Worm (Caenorhabditis elegans) whole organism, L3 larva: Measurements from ENCODE around the gene F42G2.2.

ENCODE experiments used
- R02D3.7 ChIP-seq: fragments of 150-350 bp; optimal IDR thresholded peaks from 2 replicates; lab custom pipeline; 2014; ENCODE audit warnings: missing biosample characterization, missing genetic modification characterization
- ZK546.5 ChIP-seq: sonication (generic microtip); optimal IDR thresholded peaks from 2 replicates; lab custom pipeline; 2017; ENCODE audit warnings: missing biosample characterization, missing genetic modification characterization
- aly-2 ChIP-seq: fragments of 150-350 bp; optimal IDR thresholded peaks from 2 replicates; lab custom pipeline; 2014; ENCODE audit warnings: missing biosample characterization, missing genetic modification characterization
- ama-1 ChIP-seq: fragments of 150-350 bp; optimal IDR thresholded peaks from 2 replicates; lab custom pipeline; 2018
- ceh-16 ChIP-seq: sonication (generic microtip); optimal IDR thresholded peaks from 2 replicates; lab custom pipeline; 2017; ENCODE audit warnings: missing biosample characterization, missing genetic modification characterization
- ceh-28 ChIP-seq: fragments of 150-350 bp; optimal IDR thresholded peaks from 2 replicates; lab custom pipeline; 2014; ENCODE audit warnings: missing biosample characterization, missing genetic modification reagents, missing genetic modification characterization
- ceh-82 ChIP-seq: fragments of 150-350 bp; optimal IDR thresholded peaks from 2 replicates; lab custom pipeline; 2014; ENCODE audit warnings: missing biosample characterization, missing genetic modification characterization
- ceh-9 ChIP-seq: sonication (generic microtip); optimal IDR thresholded peaks from 2 replicates; lab custom pipeline; 2018; ENCODE audit warnings: missing biosample characterization, missing genetic modification characterization
- daf-12 ChIP-seq: fragments of 150-350 bp; optimal IDR thresholded peaks from 2 replicates; lab custom pipeline; 2014; ENCODE audit warnings: missing biosample characterization, missing genetic modification reagents, missing genetic modification characterization
- egl-27 ChIP-seq: sonication (generic microtip); optimal IDR thresholded peaks from 4 replicates; lab custom pipeline; 2017; ENCODE audit warnings: missing biosample characterization, missing genetic modification reagents, missing genetic modification characterization
- elt-1 ChIP-seq: fragments of 150-350 bp; optimal IDR thresholded peaks from 2 replicates; lab custom pipeline; 2014; ENCODE audit warnings: missing biosample characterization, missing genetic modification characterization
- elt-2 ChIP-seq: sonication (generic microtip); optimal IDR thresholded peaks from 2 replicates; lab custom pipeline; 2016; ENCODE audit warnings: missing genetic modification reagents, mild to moderate bottlenecking, missing genetic modification characterization, missing compliant biosample characterization
- fkh-10 ChIP-seq: sonication (generic microtip); optimal IDR thresholded peaks from 2 replicates; lab custom pipeline; 2017; ENCODE audit warnings: missing biosample characterization, missing genetic modification reagents, missing genetic modification characterization
- fkh-2 ChIP-seq: fragments of 150-350 bp; optimal IDR thresholded peaks from 2 replicates; lab custom pipeline; 2014; ENCODE audit warnings: missing biosample characterization, missing genetic modification reagents, missing genetic modification characterization
- fos-1 ChIP-seq: fragments of 150-350 bp; optimal IDR thresholded peaks from 2 replicates; lab custom pipeline; 2014; ENCODE audit warnings: missing biosample characterization, missing genetic modification characterization
- hmg-11 ChIP-seq: sonication (generic microtip); optimal IDR thresholded peaks from 2 replicates; lab custom pipeline; 2016; ENCODE audit warnings: missing genetic modification characterization, missing compliant biosample characterization
- jun-1 ChIP-seq: fragments of 150-350 bp; optimal IDR thresholded peaks from 2 replicates; lab custom pipeline; 2014; ENCODE audit warnings: missing biosample characterization, missing genetic modification reagents, missing genetic modification characterization
- lin-15B ChIP-seq: fragments of 150-350 bp; optimal IDR thresholded peaks from 2 replicates; lab custom pipeline; 2014; ENCODE audit warnings: missing biosample characterization, missing genetic modification characterization
- lin-39 ChIP-seq: fragments of 150-350 bp; optimal IDR thresholded peaks from 2 replicates; lab custom pipeline; 2018; ENCODE audit warnings: missing biosample characterization, missing genetic modification reagents, missing genetic modification characterization
- lsy-12 ChIP-seq: sonication (generic microtip); optimal IDR thresholded peaks from 2 replicates; lab custom pipeline; 2016; ENCODE audit warnings: mild to moderate bottlenecking, missing genetic modification characterization, missing compliant biosample characterization
- mdl-1 ChIP-seq: fragments of 150-350 bp; optimal IDR thresholded peaks from 2 replicates; lab custom pipeline; 2014; ENCODE audit warnings: missing biosample characterization, missing genetic modification characterization
- mml-1 ChIP-seq: fragments of 150-350 bp; sonication (generic microtip); optimal IDR thresholded peaks from 3 replicates; lab custom pipeline; 2014; ENCODE audit warnings: missing biosample characterization, missing genetic modification characterization
- nhr-11 ChIP-seq: fragments of 150-350 bp; optimal IDR thresholded peaks from 2 replicates; lab custom pipeline; 2014; ENCODE audit warnings: missing biosample characterization, missing genetic modification characterization
- nhr-12 ChIP-seq: fragments of 150-350 bp; optimal IDR thresholded peaks from 2 replicates; lab custom pipeline; 2014; ENCODE audit warnings: missing biosample characterization, missing genetic modification characterization
- nhr-23 ChIP-seq: fragments of 150-350 bp; optimal IDR thresholded peaks from 2 replicates; lab custom pipeline; 2014; ENCODE audit warnings: missing biosample characterization, missing genetic modification reagents, missing genetic modification characterization
- nhr-237 ChIP-seq: fragments of 150-350 bp; optimal IDR thresholded peaks from 2 replicates; lab custom pipeline; 2014; ENCODE audit warnings: missing biosample characterization, missing genetic modification characterization
- nhr-25 ChIP-seq: sonication (generic microtip); optimal IDR thresholded peaks from 2 replicates; lab custom pipeline; 2017; ENCODE audit warnings: missing biosample characterization, missing genetic modification characterization
- nhr-28 ChIP-seq: fragments of 150-350 bp; optimal IDR thresholded peaks from 2 replicates; lab custom pipeline; 2014; ENCODE audit warnings: missing biosample characterization, missing genetic modification characterization
- nhr-43 ChIP-seq: sonication (generic microtip); optimal IDR thresholded peaks from 2 replicates; lab custom pipeline; 2016; ENCODE audit warnings: mild to moderate bottlenecking, missing genetic modification characterization, missing compliant biosample characterization; ENCODE audit not compliant: poor library complexity, severe bottlenecking
- nhr-67 ChIP-seq: fragments of 150-350 bp; optimal IDR thresholded peaks from 2 replicates; lab custom pipeline; 2014; ENCODE audit warnings: missing biosample characterization, missing genetic modification characterization
- nhr-76 ChIP-seq: fragments of 150-350 bp; sonication (generic microtip); optimal IDR thresholded peaks from 5 replicates; lab custom pipeline; 2014; ENCODE audit warnings: missing biosample characterization, missing genetic modification characterization
- pha-4 ChIP-seq: fragments of 150-350 bp; optimal IDR thresholded peaks from 2 replicates; lab custom pipeline; 2014; ENCODE audit warnings: missing biosample characterization, missing genetic modification reagents, missing genetic modification characterization
- pqm-1 ChIP-seq: fragments of 150-350 bp; optimal IDR thresholded peaks from 2 replicates; lab custom pipeline; 2017; ENCODE audit warnings: missing biosample characterization, missing genetic modification characterization, inconsistent platforms
- sea-2 ChIP-seq: fragments of 150-350 bp; sonication (generic microtip); optimal IDR thresholded peaks from 4 replicates; lab custom pipeline; 2014; ENCODE audit warnings: missing biosample characterization, missing genetic modification reagents, missing genetic modification characterization
- skn-1 ChIP-seq: fragments of 150-350 bp; optimal IDR thresholded peaks from 2 replicates; lab custom pipeline; 2014; ENCODE audit warnings: missing biosample characterization, missing genetic modification characterization
- snpc-4 ChIP-seq: fragments of 150-350 bp; optimal IDR thresholded peaks from 2 replicates; lab custom pipeline; 2014; ENCODE audit warnings: missing biosample characterization, missing genetic modification characterization
- unc-39 ChIP-seq: sonication (generic microtip); optimal IDR thresholded peaks from 4 replicates; lab custom pipeline; 2017; ENCODE audit warnings: missing biosample characterization, missing genetic modification characterization
- unc-62 ChIP-seq: fragments of 150-350 bp; sonication (generic microtip); optimal IDR thresholded peaks from 4 replicates; lab custom pipeline; 2014; ENCODE audit warnings: missing biosample characterization, missing genetic modification reagents, missing genetic modification characterization
- zag-1 ChIP-seq: fragments of 150-350 bp; optimal IDR thresholded peaks from 2 replicates; lab custom pipeline; 2014; ENCODE audit warnings: missing biosample characterization, missing genetic modification characterization
- ztf-11 ChIP-seq: fragments of 150-350 bp; optimal IDR thresholded peaks from 2 replicates; lab custom pipeline; 2014; ENCODE audit warnings: missing biosample characterization, missing genetic modification characterization
- ztf-4 ChIP-seq: fragments of 150-350 bp; optimal IDR thresholded peaks from 2 replicates; lab custom pipeline; 2014; ENCODE audit warnings: missing biosample characterization, missing genetic modification characterization

F42G2.2 gene

DNA sequence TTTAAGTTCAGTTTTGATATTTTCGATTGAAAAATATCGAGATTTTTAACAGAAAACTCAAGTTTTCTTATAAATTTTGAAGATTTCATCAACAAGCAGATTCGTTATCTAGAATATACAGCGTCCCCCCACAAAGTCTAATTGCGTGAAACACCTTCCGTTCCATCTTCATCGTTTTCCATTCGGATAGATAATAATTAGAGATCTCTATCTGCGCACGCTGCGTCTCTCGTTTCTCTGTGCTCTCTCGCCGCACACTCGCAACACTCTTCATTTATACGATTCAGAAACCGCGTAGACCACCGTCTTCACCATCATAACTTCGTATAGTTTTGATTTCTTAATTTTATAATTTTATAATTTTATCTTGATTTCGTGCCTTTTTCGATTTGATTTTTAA is 14.8 kb downstream of the F42G2.2 start:
- TF ChIP-seq fkh-10 (GFP tag; lab: Kevin White, UChicago) (no peak), hmg-11 (tag; lab: Kevin White, UChicago) (no peak), ceh-9 (tag; lab: Kevin White, UChicago) (no peak), unc-39 (tag; lab: Kevin White, UChicago) (no peak), mml-1 (tag; lab: Kevin White, UChicago) (no peak), nhr-23 (tag; lab: Kevin White, UChicago) (peak; percentile 3), nhr-67 (tag; lab: Kevin White, UChicago) (no peak), nhr-76 (no peak), ama-1 (lab: Kevin White, UChicago) (no peak), elt-1 (tag; lab: Kevin White, UChicago) (peak; percentile 85), zag-1 (tag; lab: Kevin White, UChicago) (no peak), egl-27 (tag; lab: Kevin White, UChicago) (no peak), skn-1 (tag; lab: Kevin White, UChicago) (no peak), lin-15B (tag; lab: Kevin White, UChicago) (no peak), mdl-1 (no peak), nhr-28 (tag; lab: Kevin White, UChicago) (no peak), ztf-11 (tag; lab: Kevin White, UChicago) (no peak), lin-39 (tag; lab: Kevin White, UChicago) (no peak), ceh-82 (tag; lab: Kevin White, UChicago) (no peak), nhr-12 (no peak), ZK546.5 (tag; lab: Kevin White, UChicago) (no peak), pha-4 (tag; lab: Kevin White, UChicago) (no peak), ceh-28 (tag; lab: Kevin White, UChicago) (no peak), lsy-12 (no peak), ztf-4 (tag; lab: Kevin White, UChicago) (no peak), R02D3.7 (tag; lab: Kevin White, UChicago) (no peak), snpc-4 (tag; lab: Kevin White, UChicago) (no peak), nhr-25 (tag; lab: Kevin White, UChicago) (peak; percentile 1), ceh-16 (tag; lab: Kevin White, UChicago) (peak; percentile 55), nhr-43 (tag; lab: Kevin White, UChicago) (no peak), unc-62 (no peak)
- TF ChIP-seq, all 47 proteins: peak for 4

DNA sequence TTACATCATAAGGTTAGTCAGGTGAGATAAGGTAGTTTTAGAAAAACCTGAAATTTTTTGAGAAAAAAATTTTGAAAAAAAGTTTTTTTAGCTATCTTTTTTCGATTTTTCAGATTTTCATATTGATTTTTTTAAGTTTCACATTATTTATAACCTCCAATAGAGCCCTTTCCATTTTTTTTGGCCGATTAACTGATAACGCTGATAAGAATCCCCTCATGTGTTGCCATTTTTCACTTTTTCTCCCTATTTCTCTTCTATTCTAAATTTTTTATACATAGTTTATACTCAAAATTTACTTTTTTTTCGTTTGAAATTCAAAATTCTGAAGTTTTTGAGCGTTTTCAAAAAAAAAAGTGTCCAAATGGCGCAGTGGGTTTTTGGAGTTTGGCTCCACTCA is 16.2 kb downstream of the F42G2.2 start:
- TF ChIP-seq hmg-11 (tag; lab: Kevin White, UChicago) (no peak), R02D3.7 (tag; lab: Kevin White, UChicago) (no peak), elt-2 (peak; percentile 75), ceh-28 (tag; lab: Kevin White, UChicago) (no peak), fkh-2 (tag; lab: Kevin White, UChicago) (no peak), pqm-1 (tag; lab: Kevin White, UChicago) (peak; percentile 34), nhr-237 (no peak), sea-2 (GFP tag; lab: Kevin White, UChicago) (no peak), aly-2 (tag; lab: Kevin White, UChicago) (no peak), zag-1 (tag; lab: Kevin White, UChicago) (no peak), snpc-4 (tag; lab: Kevin White, UChicago) (no peak), lsy-12 (no peak), nhr-28 (tag; lab: Kevin White, UChicago) (no peak), ZK546.5 (tag; lab: Kevin White, UChicago) (no peak), jun-1 (tag; lab: Kevin White, UChicago) (no peak), unc-39 (tag; lab: Kevin White, UChicago) (no peak)

DNA sequence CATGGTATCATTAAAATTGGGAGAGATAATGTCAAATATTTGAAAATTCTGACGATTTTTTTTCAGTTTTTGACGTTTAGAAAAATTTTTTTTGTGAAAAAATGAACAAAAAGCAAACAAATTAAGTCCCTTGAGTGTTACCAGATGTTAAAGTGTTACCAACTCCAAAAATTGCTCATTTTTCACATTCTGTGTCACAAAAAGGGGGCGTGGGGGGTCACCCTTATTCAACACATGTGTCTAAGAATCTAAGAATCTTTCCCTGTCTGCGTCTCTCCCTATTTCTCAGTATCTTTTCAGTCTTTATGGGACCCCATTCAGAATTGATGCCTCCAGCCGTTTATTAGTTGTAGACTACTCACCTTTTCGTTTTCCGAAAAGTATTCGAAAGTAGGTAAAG is 16.9 kb downstream of the F42G2.2 start:
- no peak for TF ChIP-seq elt-1 (tag; lab: Kevin White, UChicago)
- TF ChIP-seq ztf-11 (tag; lab: Kevin White, UChicago) = no peak
- TF ChIP-seq daf-12 (tag; lab: Kevin White, UChicago) = no peak
- no peak for TF ChIP-seq ceh-28 (tag; lab: Kevin White, UChicago)
- no peak for TF ChIP-seq nhr-43 (tag; lab: Kevin White, UChicago)
- no peak for TF ChIP-seq ceh-82 (tag; lab: Kevin White, UChicago)
- TF ChIP-seq fos-1 (tag; lab: Kevin White, UChicago) = no peak
- TF ChIP-seq nhr-11 (tag; lab: Kevin White, UChicago) = no peak
- TF ChIP-seq egl-27 (tag; lab: Kevin White, UChicago) = no peak
- no peak for TF ChIP-seq mdl-1
- no peak for TF ChIP-seq sea-2 (GFP tag; lab: Kevin White, UChicago)
- no peak for TF ChIP-seq pha-4 (tag; lab: Kevin White, UChicago)
- TF ChIP-seq aly-2 (tag; lab: Kevin White, UChicago) = no peak
- no peak for TF ChIP-seq nhr-67 (tag; lab: Kevin White, UChicago)
- TF ChIP-seq ZK546.5 (tag; lab: Kevin White, UChicago) = no peak
- TF ChIP-seq ztf-4 (tag; lab: Kevin White, UChicago) = no peak
- TF ChIP-seq nhr-12 = no peak
- TF ChIP-seq unc-39 (tag; lab: Kevin White, UChicago) = no peak
- no peak for TF ChIP-seq ama-1 (lab: Kevin White, UChicago)
- no peak for TF ChIP-seq mml-1 (tag; lab: Kevin White, UChicago)
